Fruit fly (Drosophila melanogaster) whole organism: Measurements from ENCODE around the gene Prdm13.

ENCODE experiments used
- CG8478 ChIP-seq: fragments of >200 bp; optimal IDR thresholded peaks from 2 replicates; lab custom pipeline; 2018; ENCODE audit warnings: inconsistent platforms
- psq ChIP-seq: fragments of >200 bp; optimal IDR thresholded peaks from 2 replicates; lab custom pipeline; 2017

DNA sequence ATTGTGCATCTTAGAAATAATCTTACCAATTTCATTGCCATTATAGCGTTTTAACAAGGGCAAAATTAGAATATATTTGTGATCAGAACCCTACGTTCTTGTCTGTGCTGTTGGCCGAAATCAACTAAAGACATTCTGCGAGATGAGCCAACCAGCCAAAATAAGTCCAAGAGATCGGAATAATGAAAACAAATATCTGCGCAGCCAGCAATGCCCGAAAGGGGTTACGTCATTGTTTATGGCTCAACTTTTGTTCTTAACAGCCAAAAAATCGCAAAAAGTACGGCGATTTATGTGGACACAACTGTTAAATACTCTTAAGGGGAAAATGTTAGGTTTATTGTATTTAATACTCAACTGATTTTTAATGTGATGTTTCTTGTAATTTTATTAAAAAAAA lies 4.4 kb upstream of the Prdm13 start, which contains the start of gene Cpr65Ay:
- TF ChIP-seq psq (no peak), CG8478 (lab: Kevin White, UChicago) (no peak)
